Fruit fly (Drosophila melanogaster): ENCODE results near the gene CG42557.

CG42557 gene

DNA sequence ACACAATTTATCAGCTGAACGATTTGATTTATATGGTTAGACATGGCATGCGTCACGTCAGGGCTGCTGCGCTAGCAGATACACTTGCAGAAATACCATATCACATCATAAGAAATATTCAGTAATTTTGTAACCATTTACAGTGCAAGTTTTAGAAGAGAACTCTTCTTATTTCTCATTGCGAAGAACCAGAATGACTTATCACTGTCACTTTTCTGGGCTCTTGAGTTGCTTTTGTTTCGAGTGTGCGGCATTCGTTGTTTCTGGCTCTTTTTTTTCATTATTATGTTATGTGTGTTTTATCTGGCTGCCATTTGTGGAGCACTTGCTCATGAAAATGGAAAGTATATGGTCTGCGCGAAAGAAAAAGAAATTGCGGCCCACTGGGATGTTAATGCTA lies 48.9 kb downstream of the CG42557 start (continued):
- TF ChIP-seq sens (GFP tag), result no peak
- no peak for TF ChIP-seq Awh (GFP tag; IDR thresholded peaks at IDR 0.05)
- TF ChIP-seq CG1529 (GFP tag; optimal IDR thresholded peaks at IDR 0.05), result no peak
- peak; percentile 64 for TF ChIP-seq Med (GFP tag)
- peak; percentile 5 for TF ChIP-seq CG17385 (GFP tag; optimal IDR thresholded peaks at IDR 0.05)
- no peak for TF ChIP-seq cwo (GFP tag; optimal IDR thresholded peaks at IDR 0.05)
- peak; percentile 23; the same call in 1 of the 2 replicates for TF ChIP-seq vvl (GFP tag; IDR thresholded peaks at IDR 0.05)
- TF ChIP-seq Oaz (GFP tag; IDR thresholded peaks at IDR 0.05), result no peak
- no peak for TF ChIP-seq Hsf (GFP tag; optimal IDR thresholded peaks at IDR 0.05)
- TF ChIP-seq bsh (GFP tag; optimal IDR thresholded peaks at IDR 0.05), result peak in 1 of 2 experiments; percentile 34
- TF ChIP-seq Hr3 (GFP tag; optimal IDR thresholded peaks at IDR 0.05), result no peak
- peak; percentile 22; the same call in 1 of the 2 replicates for TF ChIP-seq Ptx1 (GFP tag; IDR thresholded peaks at IDR 0.05)
- no peak for TF ChIP-seq yki (optimal IDR thresholded peaks at IDR 0.05)
- no peak for TF ChIP-seq gsb-n (tag; optimal IDR thresholded peaks at IDR 0.05)
- TF ChIP-seq lab (GFP tag; optimal IDR thresholded peaks at IDR 0.05), result no peak
- peak; percentile 5 for TF ChIP-seq Oli (tag; optimal IDR thresholded peaks at IDR 0.05)
- TF ChIP-seq pnt (GFP tag; optimal IDR thresholded peaks at IDR 0.05), result no peak
- TF ChIP-seq wor (GFP tag; IDR thresholded peaks at IDR 0.05), result no peak
- 0 out of 2 replicates have a peak, but pooled peaks have one; percentile 8 for TF ChIP-seq H2.0 (GFP tag; IDR thresholded peaks at IDR 0.05)
- no peak for TF ChIP-seq CG34376 (GFP tag; optimal IDR thresholded peaks at IDR 0.05)
- no peak for TF ChIP-seq Doc3 (GFP tag; IDR thresholded peaks at IDR 0.05; ENCODE audit: partially characterized antibody)
- TF ChIP-seq CG14860 (GFP tag; IDR thresholded peaks at IDR 0.05; ENCODE audit: partially characterized antibody), result no peak
- 0 out of 3 replicates have a peak, but pooled peaks have one; percentile 30 for TF ChIP-seq CG11456 (GFP tag; IDR thresholded peaks at IDR 0.05)
- TF ChIP-seq tll (GFP tag; optimal IDR thresholded peaks at IDR 0.05), result no peak
- TF ChIP-seq Sox102F (GFP tag; optimal IDR thresholded peaks at IDR 0.05), result peak; percentile 41
- no peak for TF ChIP-seq ewg (GFP tag; optimal IDR thresholded peaks at IDR 0.05)
- peak in 1 of 2 experiments; percentile 16 for TF ChIP-seq Hr51 (GFP tag; optimal IDR thresholded peaks at IDR 0.05)
- TF ChIP-seq sisA (GFP tag; IDR thresholded peaks at IDR 0.05), result peak; percentile 44
- peak; percentile 60 for TF ChIP-seq dysf (GFP tag; IDR thresholded peaks at IDR 0.05)
- TF ChIP-seq sc (optimal IDR thresholded peaks at IDR 0.05), result no peak
- TF ChIP-seq sc (GFP tag; optimal IDR thresholded peaks at IDR 0.05), result no peak
- no peak for TF ChIP-seq Hmr (GFP tag; optimal IDR thresholded peaks at IDR 0.05)
- no peak for TF ChIP-seq lbe (GFP tag; optimal IDR thresholded peaks at IDR 0.05)
- no peak for TF ChIP-seq cg (GFP tag; optimal IDR thresholded peaks at IDR 0.05)
- no peak for TF ChIP-seq h (optimal IDR thresholded peaks at IDR 0.05)
- peak; percentile 0 for TF ChIP-seq CG1603 (tag; optimal IDR thresholded peaks at IDR 0.05)
- TF ChIP-seq CG12769 (tag; optimal IDR thresholded peaks at IDR 0.05), result no peak
- TF ChIP-seq chinmo (GFP tag; IDR thresholded peaks at IDR 0.05; ENCODE audit: partially characterized antibody), result no peak
- TF ChIP-seq unpg (GFP tag; optimal IDR thresholded peaks at IDR 0.05), result peak; percentile 17
- no peak for TF ChIP-seq exex (tag; optimal IDR thresholded peaks at IDR 0.05)
- no peak for TF ChIP-seq Hey (tag; optimal IDR thresholded peaks at IDR 0.05)
- TF ChIP-seq schlank (tag; optimal IDR thresholded peaks at IDR 0.05), result no peak
- TF ChIP-seq CG13424 (tag; optimal IDR thresholded peaks at IDR 0.05), result peak; percentile 17
- no peak for TF ChIP-seq sens-2 (GFP tag; IDR thresholded peaks at IDR 0.05)
- TF ChIP-seq org-1 (GFP tag; optimal IDR thresholded peaks at IDR 0.05), result no peak
- no peak for TF ChIP-seq pan (optimal IDR thresholded peaks at IDR 0.05)
- peak in 1 of 2 experiments; percentile 20 for TF ChIP-seq pan (GFP tag; optimal IDR thresholded peaks at IDR 0.05 in 1 of 2, IDR thresholded peaks at IDR 0.05 in 1 of 2)
- no peak for TF ChIP-seq CG1832 (GFP tag; optimal IDR thresholded peaks at IDR 0.05)
- TF ChIP-seq CG6654 (GFP tag; optimal IDR thresholded peaks at IDR 0.05), result no peak
- TF ChIP-seq CG9609 (GFP tag; optimal IDR thresholded peaks at IDR 0.05), result no peak
- TF ChIP-seq CG15514 (GFP tag; optimal IDR thresholded peaks at IDR 0.05), result no peak
